Worm (Caenorhabditis elegans): ENCODE data around the gene glb-30.
A peak's percentile ranks its signal among the peaks of the same experiment; 100 is the strongest.

The glb-30 gene

ce11 chrIII:1618915-1619314, 49.5 kb downstream of the glb-30 start, which contains the start of gene Y22D7AL.10 (continued):
- no peak for TF ChIP-seq nhr-12 (tag; optimal IDR thresholded peaks at IDR 0.05)
- TF ChIP-seq nhr-76 (tag; optimal IDR thresholded peaks at IDR 0.05): peak; percentile 78
- TF ChIP-seq ztf-11 (tag; optimal IDR thresholded peaks at IDR 0.05): no peak
- peak; percentile 93 for TF ChIP-seq egl-5 (tag; optimal IDR thresholded peaks at IDR 0.05)
- TF ChIP-seq nhr-237 (tag; optimal IDR thresholded peaks at IDR 0.05): no peak

DNA sequence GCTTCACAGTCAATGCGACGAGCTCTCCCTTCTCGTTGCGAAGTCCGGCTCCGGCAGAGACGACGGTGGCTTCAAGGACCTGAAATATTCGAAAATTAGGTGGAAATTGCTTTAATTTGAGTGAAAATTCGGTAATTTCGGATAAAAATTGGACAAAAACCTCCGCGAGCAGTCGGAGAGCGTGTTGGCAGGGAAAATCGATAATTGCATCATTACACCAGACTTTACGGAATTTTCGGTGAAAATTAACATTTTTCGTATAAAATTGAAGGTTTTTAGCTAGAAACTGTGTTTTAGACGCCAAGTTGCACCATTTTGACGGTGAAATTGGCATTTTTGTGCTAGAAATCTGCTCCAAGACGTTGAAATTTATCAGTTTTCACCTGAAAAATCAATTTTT, 50.1 kb downstream of the glb-30 start:
- TF ChIP-seq fkh-2 (tag; optimal IDR thresholded peaks at IDR 0.05) (no peak), ama-1 (optimal IDR thresholded peaks at IDR 0.05) (peak; percentile 7)

ce11 chrIII:1616245-1617026, 52.0 kb downstream of the glb-30 start:
- TF ChIP-seq pha-4 (tag; optimal IDR thresholded peaks at IDR 0.05) (peak; percentile 7), nhr-67 (tag; optimal IDR thresholded peaks at IDR 0.05) (no peak), ceh-28 (tag; optimal IDR thresholded peaks at IDR 0.05) (peak; percentile 4), nfya-1 (tag; optimal IDR thresholded peaks at IDR 0.05; ENCODE audit: insufficient read depth) (peak; percentile 38), lsy-12 (tag; optimal IDR thresholded peaks at IDR 0.05) (peak; percentile 42), ceh-9 (tag; optimal IDR thresholded peaks at IDR 0.05) (no peak), fkh-2 (tag; optimal IDR thresholded peaks at IDR 0.05) (no peak), nhr-23 (tag; optimal IDR thresholded peaks at IDR 0.05) (no peak), unc-62 (GFP tag; optimal IDR thresholded peaks at IDR 0.05) (no peak), snpc-4 (tag; optimal IDR thresholded peaks at IDR 0.05) (no peak), jun-1 (tag; optimal IDR thresholded peaks at IDR 0.05) (no peak), elt-3 (tag; optimal IDR thresholded peaks at IDR 0.05) (no peak), nhr-11 (tag; optimal IDR thresholded peaks at IDR 0.05) (no peak), egl-5 (tag; optimal IDR thresholded peaks at IDR 0.05) (no peak), ztf-11 (tag; optimal IDR thresholded peaks at IDR 0.05) (no peak), ceh-82 (tag; optimal IDR thresholded peaks at IDR 0.05) (no peak), ZK546.5 (tag; optimal IDR thresholded peaks at IDR 0.05) (no peak), sea-2 (GFP tag; optimal IDR thresholded peaks at IDR 0.05) (no peak), tbx-2 (tag; optimal IDR thresholded peaks at IDR 0.05) (no peak), zag-1 (tag; optimal IDR thresholded peaks at IDR 0.05) (no peak), egl-27 (tag; optimal IDR thresholded peaks at IDR 0.05) (no peak), nhr-237 (tag; optimal IDR thresholded peaks at IDR 0.05) (no peak), pqm-1 (tag; optimal IDR thresholded peaks at IDR 0.05) (no peak), nhr-76 (tag; optimal IDR thresholded peaks at IDR 0.05) (no peak), mml-1 (tag; optimal IDR thresholded peaks at IDR 0.05) (no peak), elt-1 (tag; optimal IDR thresholded peaks at IDR 0.05) (no peak), daf-12 (tag; optimal IDR thresholded peaks at IDR 0.05) (no peak), nhr-43 (tag; optimal IDR thresholded peaks at IDR 0.05; ENCODE audit: poor library complexity, severe bottlenecking) (peak; percentile 55), nhr-12 (tag; optimal IDR thresholded peaks at IDR 0.05) (no peak), fos-1 (tag; optimal IDR thresholded peaks at IDR 0.05) (no peak), aly-2 (tag; optimal IDR thresholded peaks at IDR 0.05) (no peak), mdl-1 (tag; optimal IDR thresholded peaks at IDR 0.05) (no peak), skn-1 (tag; optimal IDR thresholded peaks at IDR 0.05) (no peak), ama-1 (optimal IDR thresholded peaks at IDR 0.05) (peak; percentile 94), fkh-10 (GFP tag; optimal IDR thresholded peaks at IDR 0.05) (no peak), hmg-11 (tag; optimal IDR thresholded peaks at IDR 0.05) (no peak), elt-2 (tag; optimal IDR thresholded peaks at IDR 0.05) (peak; percentile 46), nhr-25 (tag; optimal IDR thresholded peaks at IDR 0.05) (peak; percentile 48), eor-1 (tag; optimal IDR thresholded peaks at IDR 0.05) (no peak), ceh-16 (tag; optimal IDR thresholded peaks at IDR 0.05) (no peak), R02D3.7 (tag; optimal IDR thresholded peaks at IDR 0.05) (no peak), nhr-28 (tag; optimal IDR thresholded peaks at IDR 0.05) (no peak), lin-15B (tag; optimal IDR thresholded peaks at IDR 0.05) (peak; percentile 68), nhr-77 (tag; optimal IDR thresholded peaks at IDR 0.05) (no peak), lin-39 (tag; optimal IDR thresholded peaks at IDR 0.05) (no peak), unc-39 (tag; optimal IDR thresholded peaks at IDR 0.05) (no peak), ztf-4 (tag; optimal IDR thresholded peaks at IDR 0.05) (peak; percentile 59)

All from whole organism, L3 larva.